Fruit fly (Drosophila melanogaster) whole organism, embryonic: ENCODE measurements around the gene Nrx-IV.

Experiments
- Atf6 ChIP-seq: fragments of 200-800 bp; sonication (Bioruptor generic); IDR thresholded peaks from 2 replicates; pipeline ENCODE4 v1.3.6; 2022; ENCODE audit warnings: missing biosample characterization, missing genetic modification characterization
- CG10979 ChIP-seq: fragments of 200-800 bp; sonication (Bioruptor generic); optimal IDR thresholded peaks from 2 replicates; lab custom pipeline; 2018; ENCODE audit warnings: missing biosample characterization, mild to moderate bottlenecking, missing genetic modification characterization, moderate library complexity
- CG11504 ChIP-seq: fragments of 200-800 bp; sonication (Bioruptor generic); optimal IDR thresholded peaks from 3 replicates; lab custom pipeline; 2019; ENCODE audit warnings: missing biosample characterization, mild to moderate bottlenecking, missing genetic modification characterization, moderate library complexity
- CG13287 ChIP-seq: fragments of 200-800 bp; sonication (Bioruptor generic); IDR thresholded peaks from 2 replicates; pipeline ENCODE4 v1.3.6; 2022; ENCODE audit warnings: missing biosample characterization, missing genetic modification characterization; ENCODE audit not compliant: partially characterized antibody
- CG13296 ChIP-seq: fragments of 200-800 bp; sonication (Bioruptor generic); optimal IDR thresholded peaks from 3 replicates; lab custom pipeline; 2018; ENCODE audit warnings: missing biosample characterization, mild to moderate bottlenecking, missing genetic modification characterization
- CG16815 ChIP-seq: fragments of 200-800 bp; sonication (Bioruptor generic); optimal IDR thresholded peaks from 3 replicates; lab custom pipeline; 2017; ENCODE audit warnings: missing biosample characterization, mild to moderate bottlenecking, missing genetic modification characterization
- CG17829 ChIP-seq: fragments of 200-800 bp; optimal IDR thresholded peaks from 2 replicates; lab custom pipeline; 2019; ENCODE audit warnings: missing biosample characterization, mild to moderate bottlenecking, missing genetic modification characterization, moderate library complexity
- CG18476 ChIP-seq: fragments of 200-800 bp; sonication (Bioruptor generic); optimal IDR thresholded peaks from 2 replicates; lab custom pipeline; 2016; ENCODE audit warnings: missing biosample characterization, mild to moderate bottlenecking, missing genetic modification characterization
- CG2678 ChIP-seq: fragments of 200-800 bp; sonication (Bioruptor generic); optimal IDR thresholded peaks from 3 replicates; lab custom pipeline; 2019; ENCODE audit warnings: missing biosample characterization, mild to moderate bottlenecking, missing genetic modification characterization, moderate library complexity
- CG30403 ChIP-seq: fragments of 200-800 bp; sonication (Bioruptor generic); optimal IDR thresholded peaks from 3 replicates; lab custom pipeline; 2016; ENCODE audit warnings: missing biosample characterization, missing genetic modification characterization
- CG4328 ChIP-seq: fragments of 200-800 bp; sonication (Bioruptor generic); optimal IDR thresholded peaks from 3 replicates; lab custom pipeline; 2017; ENCODE audit warnings: missing biosample characterization, missing genetic modification reagents, missing genetic modification characterization
- CG6765 ChIP-seq: fragments of 200-800 bp; sonication (Bioruptor generic); optimal IDR thresholded peaks from 3 replicates; lab custom pipeline; 2017; ENCODE audit warnings: missing biosample characterization, mild to moderate bottlenecking, missing genetic modification characterization
- CG7987 ChIP-seq: fragments of 200-800 bp; sonication (Bioruptor generic); optimal IDR thresholded peaks from 2 replicates; lab custom pipeline; 2018; ENCODE audit warnings: missing biosample characterization, mild to moderate bottlenecking, missing genetic modification characterization, moderate library complexity
- CG9215 ChIP-seq: fragments of 200-800 bp; sonication (Bioruptor generic); IDR thresholded peaks from 2 replicates; pipeline ENCODE4 v1.3.6; 2022; ENCODE audit warnings: missing biosample characterization, missing genetic modification characterization
- CG9437 ChIP-seq: fragments of 200-800 bp; sonication (Bioruptor generic); optimal IDR thresholded peaks from 2 replicates; lab custom pipeline; 2018; ENCODE audit warnings: missing biosample characterization, mild to moderate bottlenecking, missing genetic modification characterization
- CG9932 ChIP-seq: fragments of 200-800 bp; sonication (Bioruptor generic); IDR thresholded peaks from 2 replicates; pipeline ENCODE4 v1.3.6; 2022; ENCODE audit warnings: missing biosample characterization, missing genetic modification characterization
- CoRest ChIP-seq: fragments of 200-800 bp; sonication (Bioruptor generic); optimal IDR thresholded peaks from 3 replicates; lab custom pipeline; 2018; ENCODE audit warnings: missing biosample characterization, mild to moderate bottlenecking, missing genetic modification characterization, moderate library complexity
- CrebB ChIP-seq: fragments of 200-800 bp; sonication (Bioruptor generic); optimal IDR thresholded peaks from 3 replicates; lab custom pipeline; 2018; ENCODE audit warnings: missing biosample characterization, mild to moderate bottlenecking, missing genetic modification characterization
- Dek ChIP-seq: fragments of 200-800 bp; sonication (Bioruptor generic); optimal IDR thresholded peaks from 3 replicates; lab custom pipeline; 2019; ENCODE audit warnings: missing biosample characterization, mild to moderate bottlenecking, missing genetic modification characterization, moderate library complexity
- E2f1 ChIP-seq: fragments of 200-800 bp; sonication (Bioruptor generic); IDR thresholded peaks from 2 replicates; pipeline ENCODE4 v1.3.6; 2022; ENCODE audit warnings: missing biosample characterization, missing genetic modification characterization
- HLH3B ChIP-seq: fragments of 200-800 bp; sonication (Bioruptor generic); IDR thresholded peaks from 2 replicates; pipeline ENCODE4 v1.3.6; 2022; ENCODE audit warnings: missing biosample characterization, missing genetic modification characterization
- Max ChIP-seq: fragments of 200-800 bp; sonication (Bioruptor generic); optimal IDR thresholded peaks from 2 replicates; lab custom pipeline; 2016; ENCODE audit warnings: missing biosample characterization, mild to moderate bottlenecking, missing genetic modification characterization
- Myb ChIP-seq: fragments of 200-800 bp; sonication (Bioruptor generic); optimal IDR thresholded peaks from 2 replicates; lab custom pipeline; 2016; ENCODE audit warnings: missing biosample characterization, missing genetic modification characterization
- Sox100B ChIP-seq: fragments of 200-800 bp; sonication (Bioruptor generic); optimal IDR thresholded peaks from 3 replicates; lab custom pipeline; 2018; ENCODE audit warnings: missing biosample characterization, mild to moderate bottlenecking, missing genetic modification characterization
- Vsx1 ChIP-seq: fragments of 200-800 bp; sonication (Bioruptor generic); optimal IDR thresholded peaks from 2 replicates; lab custom pipeline; 2017; ENCODE audit warnings: missing biosample characterization, mild to moderate bottlenecking, missing genetic modification characterization, missing genetic modification reagents
- Xbp1 ChIP-seq: fragments of 200-800 bp; sonication (Bioruptor generic); optimal IDR thresholded peaks from 3 replicates; lab custom pipeline; 2016; ENCODE audit warnings: missing biosample characterization, mild to moderate bottlenecking, missing genetic modification characterization
- amos ChIP-seq: fragments of 200-800 bp; sonication (Bioruptor generic); IDR thresholded peaks from 2 replicates; pipeline ENCODE4 v1.3.6; 2022; ENCODE audit warnings: missing biosample characterization, missing genetic modification characterization; ENCODE audit not compliant: partially characterized antibody
- ato ChIP-seq: fragments of 200-800 bp; sonication (Bioruptor generic); IDR thresholded peaks from 2 replicates; pipeline ENCODE4 v1.3.6; 2022; ENCODE audit warnings: missing biosample characterization, missing genetic modification characterization; ENCODE audit not compliant: partially characterized antibody
- bcd ChIP-seq: fragments of 200-800 bp; sonication (Bioruptor generic); optimal IDR thresholded peaks from 2 replicates; lab custom pipeline; 2017; ENCODE audit warnings: missing biosample characterization, mild to moderate bottlenecking, missing genetic modification characterization
- fd3F ChIP-seq: fragments of 200-800 bp; sonication (Bioruptor generic); optimal IDR thresholded peaks from 2 replicates; lab custom pipeline; 2018; ENCODE audit warnings: missing biosample characterization, mild to moderate bottlenecking, missing genetic modification characterization, moderate library complexity
- fu2 ChIP-seq: fragments of 200-800 bp; sonication (Bioruptor generic); optimal IDR thresholded peaks from 2 replicates; lab custom pipeline; 2016; ENCODE audit warnings: missing biosample characterization, missing genetic modification characterization
- kay ChIP-seq: fragments of 200-800 bp; sonication (Bioruptor generic); optimal IDR thresholded peaks from 2 replicates; lab custom pipeline; 2016; ENCODE audit warnings: missing biosample characterization, missing genetic modification characterization
- nerfin-2 ChIP-seq: fragments of 200-800 bp; sonication (Bioruptor generic); IDR thresholded peaks from 2 replicates; pipeline ENCODE4 v1.3.6; 2022; ENCODE audit warnings: missing biosample characterization, missing genetic modification characterization; ENCODE audit not compliant: partially characterized antibody
- pzg ChIP-seq: fragments of 200-800 bp; sonication (Bioruptor generic); optimal IDR thresholded peaks from 3 replicates; lab custom pipeline; 2018; ENCODE audit warnings: missing biosample characterization, mild to moderate bottlenecking, missing genetic modification characterization, moderate library complexity
- sna ChIP-seq: fragments of 200-800 bp; sonication (Bioruptor generic); IDR thresholded peaks from 2 replicates; pipeline ENCODE4 v1.3.6; 2022; ENCODE audit warnings: missing biosample characterization, missing genetic modification characterization; ENCODE audit not compliant: partially characterized antibody
- tgo ChIP-seq: fragments of 200-800 bp; sonication (Bioruptor generic); IDR thresholded peaks from 3 replicates; pipeline ENCODE4 v1.3.6; 2022; ENCODE audit warnings: missing biosample characterization, missing genetic modification characterization
- tio ChIP-seq: fragments of 200-800 bp; sonication (Bioruptor generic); optimal IDR thresholded peaks from 2 replicates; lab custom pipeline; 2017; ENCODE audit warnings: missing biosample characterization, missing genetic modification characterization, inconsistent platforms
- trem ChIP-seq: fragments of 200-800 bp; optimal IDR thresholded peaks from 3 replicates; lab custom pipeline; 2019; ENCODE audit warnings: missing biosample characterization, mild to moderate bottlenecking, missing genetic modification characterization, moderate library complexity
- zfh2 ChIP-seq: fragments of 200-800 bp; sonication (Bioruptor generic); optimal IDR thresholded peaks from 2 replicates; lab custom pipeline; 2016; ENCODE audit warnings: missing biosample characterization, missing genetic modification characterization

Nrx-IV gene

DNA sequence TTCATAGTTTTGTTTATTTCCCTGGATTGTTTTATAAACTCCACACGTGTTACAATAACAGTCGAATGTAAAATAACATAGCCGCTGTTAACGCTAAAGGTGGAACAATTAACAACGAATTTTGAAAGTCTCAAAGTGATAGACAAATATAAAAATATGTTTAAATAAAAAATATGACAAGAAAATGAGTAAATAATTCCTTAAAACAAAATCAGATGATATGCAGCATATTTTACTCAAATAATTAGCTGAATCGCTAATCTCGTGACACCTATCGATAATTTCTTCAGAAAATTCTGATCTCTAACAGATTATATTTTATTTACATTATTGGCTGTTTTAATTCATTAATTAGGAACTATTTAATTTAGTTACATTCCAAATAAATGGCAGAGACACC is 9.7 kb upstream of the Nrx-IV start, which contains the start of the genes CG5645 and Atg12 (continued):
- peak; percentile 29 for TF ChIP-seq CoRest (tag; lab: Kevin White, UChicago)
- peak; percentile 4 for TF ChIP-seq CrebB (tag; lab: Kevin White, UChicago)
- peak; percentile 65; the same call in 2 of the 3 replicates for TF ChIP-seq tgo
- TF ChIP-seq amos (GFP tag; lab: Robert Waterston, UW): peak; percentile 78
- TF ChIP-seq HLH3B (GFP tag; lab: Robert Waterston, UW): peak; percentile 66
- TF ChIP-seq CG7987 (GFP tag; lab: Kevin White, UChicago): peak; percentile 46
- TF ChIP-seq CG9932 (GFP tag; lab: Robert Waterston, UW): peak; percentile 70
- TF ChIP-seq CG16815: no peak
- peak; percentile 62 for TF ChIP-seq trem (tag; lab: Kevin White, UChicago)
- peak; percentile 61; the same call in 1 of the 2 replicates for TF ChIP-seq Atf6 (GFP tag; lab: Robert Waterston, UW)
- peak; percentile 17; the same call in 1 of the 2 replicates for TF ChIP-seq ato
- TF ChIP-seq CG9437 (GFP tag; lab: Kevin White, UChicago): no peak
- peak; percentile 93 for TF ChIP-seq CG13287 (GFP tag; lab: Robert Waterston, UW)
- peak; percentile 34 for TF ChIP-seq CG11504
- TF ChIP-seq Max (GFP tag; lab: Kevin White, UChicago): peak; percentile 74
- TF ChIP-seq sna (GFP tag; lab: Robert Waterston, UW): peak; percentile 93
- TF ChIP-seq CG4328 (GFP tag; lab: Kevin White, UChicago): peak; percentile 49
- TF ChIP-seq CG17829 (tag; lab: Kevin White, UChicago): peak; percentile 85
- TF ChIP-seq Xbp1 (GFP tag; lab: Kevin White, UChicago): peak; percentile 10
- TF ChIP-seq pzg (GFP tag; lab: Kevin White, UChicago): peak; percentile 40
- peak; percentile 21 for TF ChIP-seq zfh2 (GFP tag; lab: Kevin White, UChicago)
- TF ChIP-seq tio (GFP tag; lab: Kevin White, UChicago): peak; percentile 8
- TF ChIP-seq CG30403 (GFP tag; lab: Kevin White, UChicago): peak; percentile 77
- TF ChIP-seq Dek (tag; lab: Kevin White, UChicago): peak; percentile 27
- TF ChIP-seq CG2678 (tag; lab: Kevin White, UChicago): peak; percentile 46
- peak; percentile 56; the same call in 1 of the 2 replicates for TF ChIP-seq nerfin-2
- TF ChIP-seq fd3F (GFP tag; lab: Kevin White, UChicago): peak; percentile 8
- no peak for TF ChIP-seq CG6765 (GFP tag; lab: Kevin White, UChicago)
- TF ChIP-seq kay (GFP tag; lab: Kevin White, UChicago): peak; percentile 65
- peak; percentile 39 for TF ChIP-seq bcd (GFP tag; lab: Kevin White, UChicago)
- TF ChIP-seq Vsx1 (GFP tag; lab: Kevin White, UChicago): peak; percentile 97
- TF ChIP-seq Myb (GFP tag; lab: Kevin White, UChicago): peak; percentile 9
- TF ChIP-seq E2f1: peak; percentile 18; the same call in 1 of the 2 replicates
- TF ChIP-seq Sox100B: peak; percentile 69
- no peak for TF ChIP-seq fu2 (GFP tag; lab: Kevin White, UChicago)
- TF ChIP-seq CG13296 (GFP tag; lab: Kevin White, UChicago): peak; percentile 84
- TF ChIP-seq CG18476 (GFP tag; lab: Kevin White, UChicago): peak; percentile 61
- TF ChIP-seq CG9215 (GFP tag; lab: Robert Waterston, UW): peak; percentile 33; the same call in 1 of the 2 replicates
- peak; percentile 74 for TF ChIP-seq CG10979 (tag; lab: Kevin White, UChicago)
